Fruit fly (Drosophila melanogaster) whole organism, embryonic: ENCODE measurements around the gene Tim17a2.

ENCODE experiments used
- CG31441 ChIP-seq: fragments of 200-800 bp; sonication (Bioruptor generic); IDR thresholded peaks from 2 replicates; pipeline ENCODE4 v1.3.6; 2022; ENCODE audit warnings: missing biosample characterization, missing genetic modification characterization
- CG6854 ChIP-seq: fragments of 200-800 bp; sonication (Bioruptor generic); optimal IDR thresholded peaks from 3 replicates; lab custom pipeline; 2017; ENCODE audit warnings: missing biosample characterization, mild to moderate bottlenecking, missing genetic modification characterization
- pzg ChIP-seq: fragments of 200-800 bp; sonication (Bioruptor generic); optimal IDR thresholded peaks from 3 replicates; lab custom pipeline; 2018; ENCODE audit warnings: missing biosample characterization, mild to moderate bottlenecking, missing genetic modification characterization, moderate library complexity
- tna ChIP-seq: fragments of 200-800 bp; sonication (Bioruptor generic); IDR thresholded peaks from 2 replicates; pipeline ENCODE4 v1.3.6; 2022; ENCODE audit warnings: missing biosample characterization, missing genetic modification characterization; ENCODE audit not compliant: partially characterized antibody

DNA sequence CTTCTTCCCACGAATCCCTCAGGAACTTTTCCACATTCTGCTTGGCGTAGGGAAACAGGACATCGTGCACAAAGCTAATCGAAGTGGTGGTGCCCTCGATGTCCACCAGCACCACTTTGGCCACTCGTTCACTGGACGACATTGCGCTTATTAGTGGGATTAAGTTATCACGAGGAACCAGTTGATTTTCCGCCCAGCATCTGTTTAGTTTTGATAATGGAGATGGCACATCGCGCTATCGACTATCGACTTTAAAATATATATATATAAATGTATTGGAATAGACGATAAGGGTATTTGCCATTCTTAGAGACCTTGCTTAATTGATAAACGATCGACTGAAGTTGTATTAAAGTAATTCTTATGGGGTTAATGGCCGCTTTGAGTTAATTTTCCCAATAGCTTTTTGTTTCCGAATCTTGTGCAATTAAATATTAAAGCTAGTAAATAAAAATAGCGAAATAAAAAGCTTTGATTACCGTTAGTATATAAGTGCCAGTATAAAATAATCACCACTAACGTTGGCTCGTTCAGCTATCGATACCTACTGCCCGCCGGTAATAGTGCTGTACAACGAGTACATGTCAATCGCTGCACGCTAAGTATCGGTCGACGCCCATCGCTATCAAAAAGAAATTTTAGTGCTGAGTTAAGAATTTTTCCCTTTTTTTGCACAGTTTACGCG is 5.9 kb downstream of the Tim17a2 start, which contains the start of the genes Enoph and Hph:
- TF ChIP-seq CG6854 (GFP tag; lab: Kevin White, UChicago): peak; percentile 15
- peak; percentile 69; the same call in 1 of the 2 replicates for TF ChIP-seq tna (GFP tag; lab: Robert Waterston, UW)
- peak; percentile 52; the same call in 1 of the 2 replicates for TF ChIP-seq CG31441 (GFP tag; lab: Robert Waterston, UW)
- TF ChIP-seq pzg (GFP tag; lab: Kevin White, UChicago): peak; percentile 67
